Fruit fly (Drosophila melanogaster) whole organism, embryonic: ENCODE measurements around the gene her.
A peak's percentile ranks its signal among the peaks of the same experiment; 100 is the strongest.

ENCODE experiments used
- Adf1 ChIP-seq: fragments of 200-800 bp; sonication (Bioruptor generic); IDR thresholded peaks from 2 replicates; pipeline ENCODE4 v1.3.6; 2022; ENCODE audit warnings: missing biosample characterization, missing genetic modification characterization
- Bteb2 ChIP-seq: fragments of 200-800 bp; sonication (Bioruptor generic); optimal IDR thresholded peaks from 2 replicates; lab custom pipeline; 2016; ENCODE audit warnings: missing biosample characterization, missing genetic modification characterization
- CG10147 ChIP-seq: fragments of 200-800 bp; sonication (Bioruptor generic); optimal IDR thresholded peaks from 2 replicates; lab custom pipeline; 2019; ENCODE audit warnings: missing biosample characterization, mild to moderate bottlenecking, missing genetic modification characterization, moderate library complexity
- CG12769 ChIP-seq: fragments of 200-800 bp; sonication (Bioruptor generic); optimal IDR thresholded peaks from 2 replicates; lab custom pipeline; 2019; ENCODE audit warnings: missing biosample characterization, mild to moderate bottlenecking, missing genetic modification characterization, moderate library complexity
- CG17829 ChIP-seq: fragments of 200-800 bp; optimal IDR thresholded peaks from 2 replicates; lab custom pipeline; 2019; ENCODE audit warnings: missing biosample characterization, mild to moderate bottlenecking, missing genetic modification characterization, moderate library complexity
- CG18619 ChIP-seq: fragments of 200-800 bp; sonication (Bioruptor generic); optimal IDR thresholded peaks from 3 replicates; lab custom pipeline; 2017; ENCODE audit warnings: missing biosample characterization, mild to moderate bottlenecking, missing genetic modification characterization
- CG2120 ChIP-seq: fragments of 200-800 bp; sonication (Bioruptor generic); optimal IDR thresholded peaks from 3 replicates; lab custom pipeline; 2016; ENCODE audit warnings: missing biosample characterization, missing genetic modification characterization
- CG30431 ChIP-seq: fragments of 200-800 bp; sonication (Bioruptor generic); optimal IDR thresholded peaks from 2 replicates; lab custom pipeline; 2017; ENCODE audit warnings: missing biosample characterization, missing genetic modification characterization
- CG3726 ChIP-seq: fragments of 200-800 bp; sonication (Bioruptor generic); IDR thresholded peaks from 3 replicates; pipeline ENCODE4, ENCODE4 v1.3.6; 2022; ENCODE audit warnings: missing biosample characterization, missing genetic modification characterization
- CG4424 ChIP-seq: fragments of 200-800 bp; sonication (Bioruptor generic); optimal IDR thresholded peaks from 3 replicates; lab custom pipeline; 2016; ENCODE audit warnings: missing biosample characterization, missing genetic modification characterization
- CG4730 ChIP-seq: fragments of 200-800 bp; sonication (Bioruptor generic); IDR thresholded peaks from 2 replicates; pipeline ENCODE4 v1.3.6; 2022; ENCODE audit warnings: missing biosample characterization, missing genetic modification characterization
- CG4820 ChIP-seq: fragments of 200-800 bp; sonication (Bioruptor generic); optimal IDR thresholded peaks from 3 replicates; lab custom pipeline; 2016; ENCODE audit warnings: missing biosample characterization, missing genetic modification characterization
- CG6654 ChIP-seq: fragments of 200-800 bp; sonication (Bioruptor generic); optimal IDR thresholded peaks from 2 replicates; lab custom pipeline; 2017; ENCODE audit warnings: missing biosample characterization, mild to moderate bottlenecking, missing genetic modification characterization
- CG6813 ChIP-seq: fragments of 200-800 bp; sonication (Bioruptor generic); optimal IDR thresholded peaks from 2 replicates; lab custom pipeline; 2017; ENCODE audit warnings: missing biosample characterization, missing genetic modification characterization, mild to moderate bottlenecking, moderate library complexity, missing genetic modification reagents
- CG7745 ChIP-seq: fragments of 200-800 bp; sonication (Bioruptor generic); optimal IDR thresholded peaks from 2 replicates; lab custom pipeline; 2018; ENCODE audit warnings: missing biosample characterization, mild to moderate bottlenecking, missing genetic modification characterization, moderate library complexity
- CG8281 ChIP-seq: fragments of 200-800 bp; sonication (Bioruptor generic); optimal IDR thresholded peaks from 2 replicates; lab custom pipeline; 2018; ENCODE audit warnings: missing biosample characterization, mild to moderate bottlenecking, missing genetic modification characterization, moderate library complexity
- CG8290 ChIP-seq, 3 experiments: fragments of 200-800 bp; sonication (Bioruptor generic); optimal IDR thresholded peaks; 2 replicates each; lab custom pipeline; 2016 to 2019; ENCODE audit warnings: missing biosample characterization in 3 of 3, missing genetic modification characterization in 3 of 3, mild to moderate bottlenecking in 2 of 3, moderate library complexity in 1 of 3
- CG9817 ChIP-seq: fragments of 200-800 bp; sonication (Bioruptor generic); optimal IDR thresholded peaks from 2 replicates; lab custom pipeline; 2018; ENCODE audit warnings: missing biosample characterization, mild to moderate bottlenecking, missing genetic modification characterization, moderate library complexity
- CHES-1-like ChIP-seq: fragments of 200-800 bp; sonication (Bioruptor generic); optimal IDR thresholded peaks from 2 replicates; lab custom pipeline; 2016; ENCODE audit warnings: missing biosample characterization, missing genetic modification characterization
- D ChIP-seq, 2 experiments: fragments of 200-800 bp in 1 of 2; fragments of >200 bp in 1 of 2; sonication (Bioruptor generic) in 1 of 2; optimal IDR thresholded peaks; 2 replicates in 1 of 2; 3 replicates in 1 of 2; lab custom pipeline; 2017; ENCODE audit warnings: mild to moderate bottlenecking in 1 of 2, missing biosample characterization in 1 of 2, missing genetic modification characterization in 1 of 2, missing genetic modification reagents in 1 of 2
- Dbx ChIP-seq: fragments of 200-800 bp; sonication (Bioruptor generic); IDR thresholded peaks from 3 replicates; pipeline ENCODE4 v1.3.6; 2022; ENCODE audit warnings: missing biosample characterization, missing genetic modification characterization
- Dfd ChIP-seq, 2 experiments: fragments of >200 bp; optimal IDR thresholded peaks; 2 replicates each; lab custom pipeline; 2017; ENCODE audit warnings: missing biosample characterization in 2 of 2, missing genetic modification characterization in 2 of 2
- Drgx ChIP-seq: fragments of 200-800 bp; sonication (Bioruptor generic); IDR thresholded peaks from 2 replicates; pipeline ENCODE4 v1.3.6; 2022; ENCODE audit warnings: missing biosample characterization, missing genetic modification characterization
- E2f1 ChIP-seq: fragments of 200-800 bp; sonication (Bioruptor generic); IDR thresholded peaks from 2 replicates; pipeline ENCODE4 v1.3.6; 2022; ENCODE audit warnings: missing biosample characterization, missing genetic modification characterization
- Ets65A ChIP-seq: fragments of 200-800 bp; sonication (Bioruptor generic); peaks from one replicate; lab custom pipeline; 2016; ENCODE audit warnings: missing biosample characterization, missing genetic modification characterization
- Fer3 ChIP-seq: fragments of 200-800 bp; sonication (Bioruptor generic); optimal IDR thresholded peaks from 2 replicates; lab custom pipeline; 2018; ENCODE audit warnings: missing biosample characterization, mild to moderate bottlenecking, missing genetic modification characterization, moderate library complexity
- Hr78 ChIP-seq, 2 experiments: fragments of 200-800 bp in 1 of 2; fragments of >200 bp in 1 of 2; sonication (Bioruptor generic) in 1 of 2; optimal IDR thresholded peaks; 2 replicates each; lab custom pipeline; 2017 to 2019; ENCODE audit warnings: missing biosample characterization in 2 of 2, missing genetic modification characterization in 2 of 2, mild to moderate bottlenecking in 1 of 2, moderate library complexity in 1 of 2
- Jarid2 ChIP-seq: fragments of 200-800 bp; sonication (Bioruptor generic); optimal IDR thresholded peaks from 3 replicates; lab custom pipeline; 2017; ENCODE audit warnings: mild to moderate bottlenecking, missing biosample characterization, missing genetic modification reagents, missing genetic modification characterization
- MTF-1 ChIP-seq: fragments of 200-800 bp; sonication (Bioruptor generic); optimal IDR thresholded peaks from 2 replicates; lab custom pipeline; 2018; ENCODE audit warnings: missing biosample characterization, mild to moderate bottlenecking, missing genetic modification characterization, borderline replicate concordance
- Meics ChIP-seq: fragments of 200-800 bp; sonication (Bioruptor generic); optimal IDR thresholded peaks from 2 replicates; lab custom pipeline; 2017; ENCODE audit warnings: missing biosample characterization, mild to moderate bottlenecking, missing genetic modification characterization
- Mrtf ChIP-seq: fragments of 200-800 bp; sonication (Bioruptor generic); IDR thresholded peaks from 3 replicates; pipeline ENCODE4 v1.3.6; 2022; ENCODE audit warnings: missing biosample characterization, missing genetic modification characterization
- Rx ChIP-seq: fragments of 200-800 bp; sonication (Bioruptor generic); IDR thresholded peaks from 2 replicates; pipeline ENCODE4 v1.3.6; 2022; ENCODE audit warnings: missing biosample characterization, missing genetic modification characterization
- Sox102F ChIP-seq: fragments of 200-800 bp; sonication (Bioruptor generic); optimal IDR thresholded peaks from 2 replicates; lab custom pipeline; 2018; ENCODE audit warnings: missing biosample characterization, mild to moderate bottlenecking, missing genetic modification characterization, moderate library complexity
- Xbp1 ChIP-seq: fragments of 200-800 bp; sonication (Bioruptor generic); optimal IDR thresholded peaks from 3 replicates; lab custom pipeline; 2016; ENCODE audit warnings: missing biosample characterization, mild to moderate bottlenecking, missing genetic modification characterization
- YL-1 ChIP-seq: fragments of 200-800 bp; sonication (Bioruptor generic); optimal IDR thresholded peaks from 3 replicates; lab custom pipeline; 2017; ENCODE audit warnings: missing biosample characterization, mild to moderate bottlenecking, missing genetic modification characterization
- bigmax ChIP-seq: fragments of 200-800 bp; sonication (Bioruptor generic); optimal IDR thresholded peaks from 2 replicates; lab custom pipeline; 2018; ENCODE audit warnings: missing biosample characterization, mild to moderate bottlenecking, missing genetic modification characterization
- fu2 ChIP-seq: fragments of 200-800 bp; sonication (Bioruptor generic); optimal IDR thresholded peaks from 2 replicates; lab custom pipeline; 2016; ENCODE audit warnings: missing biosample characterization, missing genetic modification characterization
- grn ChIP-seq: fragments of 200-800 bp; sonication (Bioruptor generic); optimal IDR thresholded peaks from 3 replicates; lab custom pipeline; 2017; ENCODE audit warnings: missing biosample characterization, missing genetic modification characterization
- gsb ChIP-seq: fragments of 200-800 bp; sonication (Bioruptor generic); IDR thresholded peaks from 2 replicates; pipeline ENCODE4 v1.3.6; 2022; ENCODE audit warnings: missing biosample characterization, missing genetic modification characterization
- hth ChIP-seq: fragments of >200 bp; optimal IDR thresholded peaks from 2 replicates; lab custom pipeline; 2017; ENCODE audit warnings: inconsistent platforms
- lmd ChIP-seq: fragments of 200-800 bp; sonication (Bioruptor generic); IDR thresholded peaks from 2 replicates; pipeline ENCODE4 v1.3.6; 2022; ENCODE audit warnings: missing biosample characterization, missing genetic modification characterization
- maf-S ChIP-seq: fragments of 200-800 bp; sonication (Bioruptor generic); optimal IDR thresholded peaks from 2 replicates; lab custom pipeline; 2016; ENCODE audit warnings: missing biosample characterization, missing genetic modification characterization
- mam ChIP-seq: fragments of 200-800 bp; sonication (Bioruptor generic); optimal IDR thresholded peaks from 3 replicates; lab custom pipeline; 2016; ENCODE audit warnings: missing biosample characterization, missing genetic modification characterization
- nom ChIP-seq: fragments of 200-800 bp; sonication (Bioruptor generic); optimal IDR thresholded peaks from 2 replicates; lab custom pipeline; 2017; ENCODE audit warnings: missing biosample characterization, missing genetic modification characterization, mild to moderate bottlenecking, moderate library complexity, missing genetic modification reagents
- p53 ChIP-seq: fragments of 200-800 bp; sonication (Bioruptor generic); optimal IDR thresholded peaks from 2 replicates; lab custom pipeline; 2016; ENCODE audit warnings: missing biosample characterization, missing genetic modification characterization
- row ChIP-seq: fragments of 200-800 bp; sonication (Bioruptor generic); IDR thresholded peaks from 3 replicates; pipeline ENCODE4 v1.3.6; 2022; ENCODE audit warnings: missing biosample characterization, missing genetic modification characterization
- slp2 ChIP-seq: fragments of 200-800 bp; sonication (Bioruptor generic); optimal IDR thresholded peaks from 2 replicates; lab custom pipeline; 2016; ENCODE audit warnings: missing biosample characterization, missing genetic modification characterization
- tap ChIP-seq: fragments of 200-800 bp; optimal IDR thresholded peaks from 3 replicates; lab custom pipeline; 2019; ENCODE audit warnings: missing biosample characterization, mild to moderate bottlenecking, missing genetic modification characterization, moderate library complexity
- usp ChIP-seq: fragments of >200 bp; optimal IDR thresholded peaks from 2 replicates; lab custom pipeline; 2017; ENCODE audit warnings: missing biosample characterization, missing genetic modification characterization
- wdn ChIP-seq: fragments of 200-800 bp; sonication (Bioruptor generic); IDR thresholded peaks from 2 replicates; pipeline ENCODE4 v1.3.6; 2022; ENCODE audit warnings: missing biosample characterization, missing genetic modification characterization

her gene

dm6 chr2L:16643961-16644360, 33.0 kb upstream of the her start (continued):
- TF ChIP-seq CG6813 (GFP tag; lab: Kevin White, UChicago): peak; percentile 60
- peak; percentile 67 for TF ChIP-seq CG4424 (GFP tag; lab: Kevin White, UChicago)
- TF ChIP-seq row (GFP tag; lab: Robert Waterston, UW): peak; percentile 85
- peak; percentile 67 for TF ChIP-seq lmd
- peak; percentile 53 for TF ChIP-seq CG9817 (tag; lab: Kevin White, UChicago)
- TF ChIP-seq CG12769 (tag; lab: Kevin White, UChicago): peak; percentile 43
- TF ChIP-seq Sox102F: peak; percentile 82
- peak; percentile 34 for TF ChIP-seq CG4820 (GFP tag; lab: Kevin White, UChicago)
- no peak for TF ChIP-seq Rx (GFP tag; lab: Robert Waterston, UW)
- TF ChIP-seq tap (tag; lab: Kevin White, UChicago): peak; percentile 49
- peak; percentile 3 for TF ChIP-seq slp2
- peak; percentile 73 for TF ChIP-seq CG2120 (GFP tag; lab: Kevin White, UChicago)
- no peak for TF ChIP-seq usp (GFP tag; lab: Kevin White, UChicago)
- peak; percentile 68 for TF ChIP-seq Fer3 (tag; lab: Kevin White, UChicago)
- no peak for TF ChIP-seq p53
- peak; percentile 8 for TF ChIP-seq CG17829
- TF ChIP-seq maf-S: no peak
- peak; percentile 16 for TF ChIP-seq mam (GFP tag; lab: Kevin White, UChicago)
- 0 out of 2 replicates have a peak, but pooled peaks have one; percentile 9 for TF ChIP-seq wdn (GFP tag; lab: Robert Waterston, UW)
- TF ChIP-seq Bteb2 (GFP tag; lab: Kevin White, UChicago): peak; percentile 30
- TF ChIP-seq MTF-1 (GFP tag; lab: Kevin White, UChicago): no peak
- peak; percentile 58 for TF ChIP-seq Xbp1 (GFP tag; lab: Kevin White, UChicago)
- TF ChIP-seq gsb (GFP tag; lab: Robert Waterston, UW): no peak
- no peak for TF ChIP-seq CG7745
- TF ChIP-seq Dfd (GFP tag; optimal IDR thresholded peaks at IDR 0.05; lab: Kevin White, UChicago): no peak
- TF ChIP-seq E2f1 (GFP tag; lab: Robert Waterston, UW): peak; percentile 44; the same call in 1 of the 2 replicates
- TF ChIP-seq Ets65A: peak; percentile 82
- TF ChIP-seq CG30431 (GFP tag; lab: Kevin White, UChicago): peak; percentile 24
- TF ChIP-seq D (optimal IDR thresholded peaks at IDR 0.05; lab: Kevin White, UChicago): no peak
- peak; percentile 28 for TF ChIP-seq D (GFP tag; optimal IDR thresholded peaks at IDR 0.05; lab: Kevin White, UChicago)
- TF ChIP-seq YL-1 (GFP tag; lab: Kevin White, UChicago): no peak
- TF ChIP-seq fu2 (GFP tag; lab: Kevin White, UChicago): peak; percentile 29
- 0 out of 3 replicates have a peak, but pooled peaks have one; percentile 37 for TF ChIP-seq Dbx (GFP tag; lab: Robert Waterston, UW)
- TF ChIP-seq Mrtf: 0 out of 3 replicates have a peak, but pooled peaks have one; percentile 58
- no peak for TF ChIP-seq grn (GFP tag; lab: Kevin White, UChicago)
- TF ChIP-seq Adf1 (GFP tag; lab: Robert Waterston, UW): no peak
- no peak for TF ChIP-seq CG4730 (GFP tag; lab: Robert Waterston, UW)
- TF ChIP-seq Jarid2: peak; percentile 23
- TF ChIP-seq CG18619 (GFP tag; lab: Kevin White, UChicago): peak; percentile 52
- no peak for TF ChIP-seq CG6654 (GFP tag; lab: Kevin White, UChicago)
- peak; percentile 42 for TF ChIP-seq CHES-1-like (GFP tag; lab: Kevin White, UChicago)
- peak; percentile 9 for TF ChIP-seq nom (GFP tag; lab: Kevin White, UChicago)
- TF ChIP-seq Hr78 (GFP tag; optimal IDR thresholded peaks at IDR 0.05; lab: Kevin White, UChicago): no peak
- peak; percentile 43 for TF ChIP-seq CG8281 (tag; lab: Kevin White, UChicago)
- TF ChIP-seq CG10147 (GFP tag; lab: Kevin White, UChicago): peak; percentile 63
- TF ChIP-seq CG3726 (GFP tag; lab: Robert Waterston, UW): no peak
- TF ChIP-seq Meics: peak; percentile 68
- TF ChIP-seq Drgx (GFP tag; lab: Robert Waterston, UW): peak; percentile 58
- TF ChIP-seq bigmax: no peak
- TF ChIP-seq hth (lab: Kevin White, UChicago): no peak
- no peak for TF ChIP-seq CG8290 (GFP tag; optimal IDR thresholded peaks at IDR 0.05; lab: Kevin White, UChicago)
- peak in 1 of 2 experiments; percentile 27 for TF ChIP-seq CG8290 (tag; optimal IDR thresholded peaks at IDR 0.05; lab: Kevin White, UChicago)
